Worm (Caenorhabditis elegans): Measurements from ENCODE around the gene glb-33.

The glb-33 gene

ce11 chrV:1351826-1352225 is at the start of gene glb-33:
glb-33 (plus strand) TSS chrV:1352126.
- TF ChIP-seq F26F4.8 (GFP tag; conservative IDR thresholded peaks at IDR 0.05), result no peak
- no peak for TF ChIP-seq R02D3.7 (tag; optimal IDR thresholded peaks at IDR 0.05)
- no peak for TF ChIP-seq ctbp-1 (GFP tag; IDR thresholded peaks at IDR 0.05)
- no peak for TF ChIP-seq pha-4 (GFP tag; IDR thresholded peaks at IDR 0.05)
- no peak for TF ChIP-seq pha-4 (tag; optimal IDR thresholded peaks at IDR 0.05)
- TF ChIP-seq ztf-11 (tag; optimal IDR thresholded peaks at IDR 0.05), result no peak
- TF ChIP-seq jun-1 (tag; optimal IDR thresholded peaks at IDR 0.05), result no peak
- TF ChIP-seq ceh-62 (tag; optimal IDR thresholded peaks at IDR 0.05), result no peak
- no peak for TF ChIP-seq zag-1 (tag; optimal IDR thresholded peaks at IDR 0.05)
- TF ChIP-seq lin-13 (GFP tag; optimal IDR thresholded peaks at IDR 0.05), result no peak
- TF ChIP-seq nhr-41 (GFP tag; IDR thresholded peaks at IDR 0.05), result no peak
- TF ChIP-seq nhr-237 (tag; optimal IDR thresholded peaks at IDR 0.05), result no peak

- 0 out of 2 replicates have a peak, but pooled peaks have one; percentile 20 for TF ChIP-seq Y48G9A.11 (GFP tag; IDR thresholded peaks at IDR 0.05)
Measured at ce11 chrV:1304152-1304551, 47.8 kb upstream of the glb-33 start.

- TF ChIP-seq rbr-2 (tag; optimal IDR thresholded peaks at IDR 0.05) (no peak), nhr-111 (GFP tag; optimal IDR thresholded peaks at IDR 0.05) (no peak), nhr-42 (GFP tag; IDR thresholded peaks at IDR 0.05) (no peak), hlh-11 (tag; optimal IDR thresholded peaks at IDR 0.05) (no peak), Y5F2A.4 (GFP tag; optimal IDR thresholded peaks at IDR 0.05) (no peak), F44E2.7 (GFP tag; IDR thresholded peaks at IDR 0.05) (no peak), nhr-102 (tag; optimal IDR thresholded peaks at IDR 0.05) (no peak), lin-39 (tag; optimal IDR thresholded peaks at IDR 0.05) (no peak), zip-11 (GFP tag; IDR thresholded peaks at IDR 0.05) (no peak), nhr-237 (tag; optimal IDR thresholded peaks at IDR 0.05) (no peak), mdl-1 (tag; optimal IDR thresholded peaks at IDR 0.05) (no peak), ceh-82 (tag; optimal IDR thresholded peaks at IDR 0.05) (no peak), hif-1 (tag; optimal IDR thresholded peaks at IDR 0.05) (no peak), R02D3.7 (tag; optimal IDR thresholded peaks at IDR 0.05) (no peak), nhr-76 (tag; optimal IDR thresholded peaks at IDR 0.05) (no peak)
Measured at ce11 chrV:1305846-1306245, 46.1 kb upstream of the glb-33 start.

ce11 chrV:1307730-1308129 is 44.2 kb upstream of the glb-33 start:
- TF ChIP-seq daf-16 (GFP tag; optimal IDR thresholded peaks at IDR 0.05), result no peak
- TF ChIP-seq daf-16 (tag; optimal IDR thresholded peaks at IDR 0.05), result no peak
- TF ChIP-seq nhr-77 (tag; optimal IDR thresholded peaks at IDR 0.05), result no peak
- no peak for TF ChIP-seq php-3 (GFP tag; IDR thresholded peaks at IDR 0.05)
- no peak for TF ChIP-seq zip-11 (GFP tag; IDR thresholded peaks at IDR 0.05)
- TF ChIP-seq hif-1 (tag; optimal IDR thresholded peaks at IDR 0.05), result no peak
- no peak for TF ChIP-seq gei-8 (GFP tag; optimal IDR thresholded peaks at IDR 0.05)
- TF ChIP-seq mes-2 (tag; optimal IDR thresholded peaks at IDR 0.05; ENCODE audit: poor library complexity, severe bottlenecking), result no peak
- no peak for TF ChIP-seq ceh-44 (GFP tag; IDR thresholded peaks at IDR 0.05)
- TF ChIP-seq nhr-11 (tag; optimal IDR thresholded peaks at IDR 0.05), result no peak
- no peak for TF ChIP-seq nhr-102 (tag; optimal IDR thresholded peaks at IDR 0.05)
- no peak for TF ChIP-seq ces-1 (GFP tag; optimal IDR thresholded peaks at IDR 0.05)
- TF ChIP-seq egl-43 (GFP tag; IDR thresholded peaks at IDR 0.05), result no peak
- TF ChIP-seq nhr-41 (GFP tag; IDR thresholded peaks at IDR 0.05), result no peak
- no peak for TF ChIP-seq daf-8 (GFP tag; IDR thresholded peaks at IDR 0.05)
- TF ChIP-seq ZK546.5 (tag; optimal IDR thresholded peaks at IDR 0.05), result no peak

All from whole organism, L4 larva.